Fruit fly (Drosophila melanogaster) whole organism, embryonic: ENCODE measurements around the gene Lsp2.
A peak's percentile ranks its signal among the peaks of the same experiment; 100 is the strongest.

Source experiments
- BEAF-32 ChIP-seq: fragments of 200-800 bp; sonication (Bioruptor generic); optimal IDR thresholded peaks from 3 replicates; lab custom pipeline; 2017; ENCODE audit warnings: missing biosample characterization, missing genetic modification characterization, mild to moderate bottlenecking, moderate library complexity, missing genetic modification reagents
- CG10209 ChIP-seq: fragments of 200-800 bp; sonication (Bioruptor generic); optimal IDR thresholded peaks from 3 replicates; lab custom pipeline; 2017; ENCODE audit warnings: missing biosample characterization, mild to moderate bottlenecking, missing genetic modification characterization, missing genetic modification reagents
- CG10543 ChIP-seq: fragments of 200-800 bp; sonication (Bioruptor generic); optimal IDR thresholded peaks from 3 replicates; lab custom pipeline; 2017; ENCODE audit warnings: missing biosample characterization, mild to moderate bottlenecking, missing genetic modification characterization, moderate library complexity
- CG10654 ChIP-seq: fragments of 200-800 bp; sonication (Bioruptor generic); optimal IDR thresholded peaks from 2 replicates; lab custom pipeline; 2016; ENCODE audit warnings: missing biosample characterization, missing genetic modification characterization
- CG13894 ChIP-seq: fragments of 200-800 bp; sonication (Bioruptor generic); optimal IDR thresholded peaks from 3 replicates; lab custom pipeline; 2018; ENCODE audit warnings: missing biosample characterization, mild to moderate bottlenecking, missing genetic modification characterization, moderate library complexity
- CG15269 ChIP-seq: fragments of 200-800 bp; sonication (Bioruptor generic); optimal IDR thresholded peaks from 2 replicates; lab custom pipeline; 2018; ENCODE audit warnings: missing biosample characterization, mild to moderate bottlenecking, missing genetic modification characterization, moderate library complexity
- CG15696 ChIP-seq: fragments of 200-800 bp; sonication (Bioruptor generic); optimal IDR thresholded peaks from 2 replicates; lab custom pipeline; 2019; ENCODE audit warnings: missing biosample characterization, mild to moderate bottlenecking, missing genetic modification characterization, moderate library complexity
- CG1602 ChIP-seq: fragments of 200-800 bp; sonication (Bioruptor generic); optimal IDR thresholded peaks from 3 replicates; lab custom pipeline; 2016; ENCODE audit warnings: missing biosample characterization, missing genetic modification characterization
- CG17359 ChIP-seq: fragments of 200-800 bp; sonication (Bioruptor generic); optimal IDR thresholded peaks from 3 replicates; lab custom pipeline; 2018; ENCODE audit warnings: missing biosample characterization, mild to moderate bottlenecking, missing genetic modification characterization, moderate library complexity
- CG18262 ChIP-seq: fragments of 200-800 bp; optimal IDR thresholded peaks from 3 replicates; lab custom pipeline; 2019; ENCODE audit warnings: missing biosample characterization, mild to moderate bottlenecking, missing genetic modification characterization, moderate library complexity
- CG2712 ChIP-seq: fragments of 200-800 bp; optimal IDR thresholded peaks from 3 replicates; lab custom pipeline; 2019; ENCODE audit warnings: missing biosample characterization, mild to moderate bottlenecking, missing genetic modification characterization, moderate library complexity
- CG2875 ChIP-seq: fragments of 200-800 bp; sonication (Bioruptor generic); optimal IDR thresholded peaks from 2 replicates; lab custom pipeline; 2017; ENCODE audit warnings: missing biosample characterization, mild to moderate bottlenecking, missing genetic modification characterization, missing genetic modification reagents
- CG32532 ChIP-seq: fragments of 200-800 bp; sonication (Bioruptor generic); IDR thresholded peaks from 2 replicates; pipeline ENCODE4 v1.3.6; 2022; ENCODE audit warnings: missing biosample characterization, missing genetic modification characterization
- CG33213 ChIP-seq: fragments of 200-800 bp; sonication (Bioruptor generic); optimal IDR thresholded peaks from 3 replicates; lab custom pipeline; 2016; ENCODE audit warnings: missing biosample characterization, missing genetic modification characterization
- CG5180 ChIP-seq: fragments of 200-800 bp; sonication (Bioruptor generic); optimal IDR thresholded peaks from 3 replicates; lab custom pipeline; 2017; ENCODE audit warnings: missing biosample characterization, missing genetic modification characterization, mild to moderate bottlenecking, moderate library complexity, missing genetic modification reagents
- CG6254 ChIP-seq: fragments of 200-800 bp; sonication (Bioruptor generic); optimal IDR thresholded peaks from 3 replicates; lab custom pipeline; 2017; ENCODE audit warnings: mild to moderate bottlenecking, missing biosample characterization, missing genetic modification reagents, missing genetic modification characterization
- CG6683 ChIP-seq: fragments of 200-800 bp; sonication (Bioruptor generic); optimal IDR thresholded peaks from 2 replicates; lab custom pipeline; 2017; ENCODE audit warnings: missing biosample characterization, mild to moderate bottlenecking, missing genetic modification characterization, missing genetic modification reagents
- CG6765 ChIP-seq: fragments of 200-800 bp; sonication (Bioruptor generic); optimal IDR thresholded peaks from 3 replicates; lab custom pipeline; 2017; ENCODE audit warnings: missing biosample characterization, mild to moderate bottlenecking, missing genetic modification characterization
- CG6813 ChIP-seq: fragments of 200-800 bp; sonication (Bioruptor generic); optimal IDR thresholded peaks from 2 replicates; lab custom pipeline; 2017; ENCODE audit warnings: missing biosample characterization, missing genetic modification characterization, mild to moderate bottlenecking, moderate library complexity, missing genetic modification reagents
- CG6854 ChIP-seq: fragments of 200-800 bp; sonication (Bioruptor generic); optimal IDR thresholded peaks from 3 replicates; lab custom pipeline; 2017; ENCODE audit warnings: missing biosample characterization, mild to moderate bottlenecking, missing genetic modification characterization
- CG7928 ChIP-seq: fragments of 200-800 bp; sonication (Bioruptor generic); optimal IDR thresholded peaks from 2 replicates; lab custom pipeline; 2017; ENCODE audit warnings: missing biosample characterization, mild to moderate bottlenecking, missing genetic modification characterization
- CG8924 ChIP-seq: fragments of 200-800 bp; optimal IDR thresholded peaks from 3 replicates; lab custom pipeline; 2019; ENCODE audit warnings: missing biosample characterization, mild to moderate bottlenecking, missing genetic modification characterization, moderate library complexity
- CG8944 ChIP-seq: fragments of 200-800 bp; sonication (Bioruptor generic); optimal IDR thresholded peaks from 3 replicates; lab custom pipeline; 2016; ENCODE audit warnings: missing biosample characterization, missing genetic modification characterization
- CG9817 ChIP-seq: fragments of 200-800 bp; sonication (Bioruptor generic); optimal IDR thresholded peaks from 2 replicates; lab custom pipeline; 2018; ENCODE audit warnings: missing biosample characterization, mild to moderate bottlenecking, missing genetic modification characterization, moderate library complexity
- CrebB ChIP-seq: fragments of 200-800 bp; sonication (Bioruptor generic); optimal IDR thresholded peaks from 3 replicates; lab custom pipeline; 2018; ENCODE audit warnings: missing biosample characterization, mild to moderate bottlenecking, missing genetic modification characterization
- Fer3 ChIP-seq: fragments of 200-800 bp; sonication (Bioruptor generic); optimal IDR thresholded peaks from 2 replicates; lab custom pipeline; 2018; ENCODE audit warnings: missing biosample characterization, mild to moderate bottlenecking, missing genetic modification characterization, moderate library complexity
- Jarid2 ChIP-seq: fragments of 200-800 bp; sonication (Bioruptor generic); optimal IDR thresholded peaks from 3 replicates; lab custom pipeline; 2017; ENCODE audit warnings: mild to moderate bottlenecking, missing biosample characterization, missing genetic modification reagents, missing genetic modification characterization
- Med ChIP-seq: fragments of 200-800 bp; sonication (Bioruptor generic); peaks from one replicate; lab custom pipeline; 2016; ENCODE audit warnings: missing biosample characterization, missing genetic modification characterization, mild to moderate bottlenecking, inconsistent platforms, moderate library complexity
- NC2β ChIP-seq: fragments of 200-800 bp; sonication (Bioruptor generic); optimal IDR thresholded peaks from 2 replicates; lab custom pipeline; 2016; ENCODE audit warnings: missing biosample characterization, missing genetic modification characterization
- Neu2 ChIP-seq: fragments of 200-800 bp; sonication (Bioruptor generic); optimal IDR thresholded peaks from 3 replicates; lab custom pipeline; 2016; ENCODE audit warnings: missing biosample characterization, missing genetic modification characterization, borderline replicate concordance
- Nf-YC ChIP-seq: fragments of 200-800 bp; optimal IDR thresholded peaks from 3 replicates; lab custom pipeline; 2019; ENCODE audit warnings: missing biosample characterization, mild to moderate bottlenecking, missing genetic modification characterization, moderate library complexity
- Ptx1 ChIP-seq: fragments of 200-800 bp; sonication (Bioruptor generic); IDR thresholded peaks from 2 replicates; pipeline ENCODE4 v1.3.6; 2022; ENCODE audit warnings: missing biosample characterization, missing genetic modification characterization
- Rfx ChIP-seq: fragments of 200-800 bp; sonication (Bioruptor generic); IDR thresholded peaks from 2 replicates; pipeline ENCODE4 v1.3.6; 2022; ENCODE audit warnings: missing biosample characterization, missing genetic modification characterization
- Six4 ChIP-seq: fragments of 200-800 bp; sonication (Bioruptor generic); optimal IDR thresholded peaks from 2 replicates; lab custom pipeline; 2016; ENCODE audit warnings: missing biosample characterization, missing genetic modification characterization
- Spps ChIP-seq: fragments of 200-800 bp; sonication (Bioruptor generic); optimal IDR thresholded peaks from 2 replicates; lab custom pipeline; 2018; ENCODE audit warnings: missing biosample characterization, mild to moderate bottlenecking, missing genetic modification characterization
- Sry-β ChIP-seq: fragments of 200-800 bp; sonication (Bioruptor generic); optimal IDR thresholded peaks from 2 replicates; lab custom pipeline; 2018; ENCODE audit warnings: missing biosample characterization, mild to moderate bottlenecking, missing genetic modification characterization, moderate library complexity
- ato ChIP-seq: fragments of 200-800 bp; sonication (Bioruptor generic); IDR thresholded peaks from 2 replicates; pipeline ENCODE4 v1.3.6; 2022; ENCODE audit warnings: missing biosample characterization, missing genetic modification characterization; ENCODE audit not compliant: partially characterized antibody
- bab2 ChIP-seq: fragments of 200-800 bp; sonication (Bioruptor generic); optimal IDR thresholded peaks from 2 replicates; lab custom pipeline; 2016; ENCODE audit warnings: missing biosample characterization, missing genetic modification characterization
- bigmax ChIP-seq: fragments of 200-800 bp; sonication (Bioruptor generic); optimal IDR thresholded peaks from 2 replicates; lab custom pipeline; 2018; ENCODE audit warnings: missing biosample characterization, mild to moderate bottlenecking, missing genetic modification characterization
- cad ChIP-seq: fragments of >200 bp; optimal IDR thresholded peaks from 2 replicates; lab custom pipeline; 2017; ENCODE audit warnings: missing biosample characterization, missing genetic modification characterization
- grau ChIP-seq: fragments of 200-800 bp; optimal IDR thresholded peaks from 3 replicates; lab custom pipeline; 2019; ENCODE audit warnings: missing biosample characterization, mild to moderate bottlenecking, missing genetic modification characterization, moderate library complexity
- gsb-n ChIP-seq: fragments of 200-800 bp; sonication (Bioruptor generic); optimal IDR thresholded peaks from 3 replicates; lab custom pipeline; 2018; ENCODE audit warnings: missing biosample characterization, mild to moderate bottlenecking, missing genetic modification characterization
- lab ChIP-seq: fragments of 200-800 bp; sonication (Bioruptor generic); optimal IDR thresholded peaks from 3 replicates; lab custom pipeline; 2017; ENCODE audit warnings: missing biosample characterization, missing genetic modification characterization, mild to moderate bottlenecking, moderate library complexity, missing genetic modification reagents
- lmd ChIP-seq: fragments of 200-800 bp; sonication (Bioruptor generic); IDR thresholded peaks from 2 replicates; pipeline ENCODE4 v1.3.6; 2022; ENCODE audit warnings: missing biosample characterization, missing genetic modification characterization
- lola ChIP-seq, 3 experiments: fragments of >200 bp in 2 of 3; fragments of 200-800 bp in 1 of 3; sonication (Bioruptor generic) in 1 of 3; optimal IDR thresholded peaks; 2 replicates each; lab custom pipeline; 2017 to 2019; ENCODE audit warnings: missing biosample characterization in 3 of 3, missing genetic modification characterization in 3 of 3, mild to moderate bottlenecking in 1 of 3, moderate library complexity in 1 of 3
- pfk ChIP-seq: fragments of 200-800 bp; sonication (Bioruptor generic); optimal IDR thresholded peaks from 2 replicates; lab custom pipeline; 2018; ENCODE audit warnings: missing biosample characterization, mild to moderate bottlenecking, missing genetic modification characterization, moderate library complexity
- sisA ChIP-seq: fragments of 200-800 bp; sonication (Bioruptor generic); IDR thresholded peaks from 2 replicates; pipeline ENCODE4 v1.3.6; 2022; ENCODE audit warnings: missing biosample characterization, missing genetic modification characterization
- sna ChIP-seq: fragments of 200-800 bp; sonication (Bioruptor generic); IDR thresholded peaks from 2 replicates; pipeline ENCODE4 v1.3.6; 2022; ENCODE audit warnings: missing biosample characterization, missing genetic modification characterization; ENCODE audit not compliant: partially characterized antibody
- yki ChIP-seq: fragments of >200 bp; optimal IDR thresholded peaks from 3 replicates; lab custom pipeline; 2018

The Lsp2 gene

dm6 chr3L:12083861-12084260 is 45.3 kb upstream of the Lsp2 start (continued):
- TF ChIP-seq Jarid2 (GFP tag; lab: Kevin White, UChicago) (peak; percentile 7), CG13894 (tag; lab: Kevin White, UChicago) (no peak), CG6854 (GFP tag; lab: Kevin White, UChicago) (peak; percentile 66), bigmax (GFP tag; lab: Kevin White, UChicago) (peak; percentile 29), grau (tag; lab: Kevin White, UChicago) (peak; percentile 41), NC2β (GFP tag; lab: Kevin White, UChicago) (peak; percentile 35), CG15696 (tag; lab: Kevin White, UChicago) (peak; percentile 87), CG10654 (peak; percentile 48), lola (GFP tag; optimal IDR thresholded peaks at IDR 0.05; lab: Kevin White, UChicago) (peak in 1 of 3 experiments; percentile 72), CG1602 (GFP tag; lab: Kevin White, UChicago) (peak; percentile 9), CG2712 (tag; lab: Kevin White, UChicago) (peak; percentile 70), CG7928 (GFP tag; lab: Kevin White, UChicago) (no peak), Med (GFP tag; lab: Kevin White, UChicago) (peak; percentile 36), BEAF-32 (no peak), CG2875 (GFP tag; lab: Kevin White, UChicago) (peak; percentile 74), Six4 (GFP tag; lab: Kevin White, UChicago) (peak; percentile 23), bab2 (GFP tag; lab: Kevin White, UChicago) (peak; percentile 22), CG32532 (no peak), lab (GFP tag; lab: Kevin White, UChicago) (peak; percentile 76), yki (lab: Kevin White, UChicago) (no peak), ato (no peak), CG15269 (tag; lab: Kevin White, UChicago) (peak; percentile 15), Sry-β (GFP tag; lab: Kevin White, UChicago) (peak; percentile 47), CG33213 (GFP tag; lab: Kevin White, UChicago) (peak; percentile 31), Rfx (GFP tag; lab: Robert Waterston, UW) (no peak), CG6683 (GFP tag; lab: Kevin White, UChicago) (peak; percentile 16), CG6765 (peak; percentile 43), CG6254 (GFP tag; lab: Kevin White, UChicago) (peak; percentile 76), CG8924 (tag; lab: Kevin White, UChicago) (peak; percentile 56), lmd (GFP tag; lab: Robert Waterston, UW) (no peak; the same call in 1 of the 2 replicates), CG8944 (GFP tag; lab: Kevin White, UChicago) (no peak), CG18262 (tag; lab: Kevin White, UChicago) (peak; percentile 69), CG6813 (GFP tag; lab: Kevin White, UChicago) (peak; percentile 84), CG17359 (peak; percentile 67), Spps (tag; lab: Kevin White, UChicago) (peak; percentile 80), CrebB (tag; lab: Kevin White, UChicago) (peak; percentile 61), CG5180 (GFP tag; lab: Kevin White, UChicago) (peak; percentile 62), cad (GFP tag; lab: Kevin White, UChicago) (no peak), CG10543 (peak; percentile 32), Fer3 (peak; percentile 36), Neu2 (GFP tag; lab: Kevin White, UChicago) (no peak), pfk (GFP tag; lab: Kevin White, UChicago) (peak; percentile 31), Nf-YC (tag; lab: Kevin White, UChicago) (no peak), sisA (GFP tag; lab: Robert Waterston, UW) (no peak), CG9817 (tag; lab: Kevin White, UChicago) (no peak), sna (GFP tag; lab: Robert Waterston, UW) (no peak), Ptx1 (GFP tag; lab: Robert Waterston, UW) (peak; percentile 26; the same call in 1 of the 2 replicates), gsb-n (peak; percentile 66), CG10209 (GFP tag; lab: Kevin White, UChicago) (peak; percentile 69)
